Worm (Caenorhabditis elegans) whole organism, midembryonic: ENCODE results near the gene K07D4.9.

Source experiments
- ztf-23 ChIP-seq: fragments of 200-800 bp; sonication (Bioruptor generic); IDR thresholded peaks from 2 replicates; pipeline ENCODE4 v1.3.6; 2022; ENCODE audit warnings: missing genetic modification reagents, missing genetic modification characterization, missing compliant biosample characterization
- ztf-29 ChIP-seq: fragments of 200-800 bp; sonication (Bioruptor generic); IDR thresholded peaks from 2 replicates; pipeline ENCODE4 v1.3.6; 2022; ENCODE audit warnings: missing genetic modification reagents, missing genetic modification characterization, missing compliant biosample characterization

DNA sequence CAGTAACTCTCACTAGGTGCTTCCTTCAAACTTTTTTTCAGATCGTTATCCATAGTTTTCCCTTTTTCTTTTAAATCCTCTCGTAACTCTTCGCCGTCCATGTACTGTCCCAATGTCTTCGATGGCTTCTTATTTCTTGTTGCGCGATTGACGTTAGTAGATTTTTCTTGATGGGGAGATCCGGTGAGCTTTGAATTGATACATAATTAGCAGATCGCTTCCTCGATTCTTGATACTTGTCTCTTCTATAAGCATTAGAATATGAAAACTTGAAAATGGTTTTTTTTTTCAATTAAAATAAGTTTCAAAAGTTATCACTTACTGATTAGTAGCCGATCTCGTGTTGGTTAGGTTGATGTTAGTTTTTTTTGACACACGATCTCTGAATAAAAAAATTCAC lies 17.0 kb downstream of the K07D4.9 start, which contains the start of gene K07D4.2:
- no peak for TF ChIP-seq ztf-29 (GFP tag; lab: Robert Waterston, UW)
- no peak for TF ChIP-seq ztf-23
